Worm (Caenorhabditis elegans): ENCODE results near the gene ndub-11.

DNA sequence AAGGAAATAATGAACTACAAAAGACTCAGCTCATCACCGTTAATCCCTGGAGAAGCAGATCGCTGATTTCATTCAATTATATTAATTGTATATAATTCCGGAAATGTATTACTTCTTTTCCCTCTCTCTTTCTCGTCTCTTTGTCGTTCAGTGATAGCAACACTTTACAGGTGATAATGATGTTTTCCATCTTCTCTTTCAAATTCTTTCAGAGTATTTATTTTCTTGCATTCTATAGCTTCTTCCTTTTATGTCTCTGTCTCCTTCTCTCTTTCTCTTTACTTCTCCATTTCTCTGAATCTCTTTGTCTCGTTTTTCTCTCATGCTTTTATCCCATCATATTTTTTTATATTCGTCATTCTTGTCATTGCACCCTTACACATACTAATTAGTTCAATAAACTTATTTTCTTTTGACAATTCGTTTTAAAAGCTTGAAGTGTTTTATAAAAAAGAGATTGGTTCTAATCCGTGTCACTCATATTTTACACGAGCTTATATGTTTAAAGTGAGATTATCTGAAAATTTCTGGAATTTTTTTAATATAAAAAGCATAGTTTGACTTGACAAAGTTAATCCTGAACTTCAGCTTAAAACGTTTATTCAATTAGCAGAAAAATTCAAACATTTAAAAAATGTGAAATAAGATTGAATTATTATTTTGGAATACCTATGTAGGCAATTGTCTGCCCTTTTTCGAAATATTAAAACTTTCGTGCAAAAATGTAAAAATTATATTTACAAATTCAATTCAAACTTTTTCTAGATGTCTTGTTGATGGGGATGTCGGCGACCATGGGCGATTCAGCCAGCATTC lies 12.9 kb upstream of the ndub-11 start, which contains the start of gene pmk-2:
- TF ChIP-seq skn-1 (tag; optimal IDR thresholded peaks at IDR 0.05) (peak; percentile 14), lin-15B (tag; optimal IDR thresholded peaks at IDR 0.05) (no peak), ceh-16 (tag; optimal IDR thresholded peaks at IDR 0.05) (no peak), elt-2 (tag; optimal IDR thresholded peaks at IDR 0.05) (peak; percentile 40), lin-39 (tag; optimal IDR thresholded peaks at IDR 0.05) (no peak), pqm-1 (tag; optimal IDR thresholded peaks at IDR 0.05) (no peak), nhr-11 (tag; optimal IDR thresholded peaks at IDR 0.05) (no peak)
